Worm (Caenorhabditis elegans) whole organism, young adult: ENCODE measurements around the gene abu-12.

Experiments
- B0261.1 ChIP-seq: sonication (generic microtip); optimal IDR thresholded peaks from 2 replicates; lab custom pipeline; 2016; ENCODE audit warnings: mild to moderate bottlenecking, missing genetic modification characterization, moderate library complexity, missing compliant biosample characterization
- D2030.7 ChIP-seq: fragments of 200-800 bp; sonication (Bioruptor generic); IDR thresholded peaks from 2 replicates; pipeline ENCODE4 v1.3.6; 2022; ENCODE audit warnings: missing genetic modification reagents, missing genetic modification characterization, missing compliant biosample characterization
- F23B12.7 ChIP-seq: sonication (generic microtip); optimal IDR thresholded peaks from 2 replicates; lab custom pipeline; 2017; ENCODE audit warnings: missing genetic modification characterization, mild to moderate bottlenecking, missing compliant biosample characterization, antibody characterized with exemption, moderate library complexity; ENCODE audit not compliant: insufficient read depth
- F39B2.1 ChIP-seq: fragments of 200-800 bp; sonication (Bioruptor generic); IDR thresholded peaks from 2 replicates; pipeline ENCODE4 v1.3.6; 2022; ENCODE audit warnings: missing genetic modification reagents, missing genetic modification characterization, missing compliant biosample characterization
- K12H6.12 ChIP-seq: fragments of 200-800 bp; sonication (Bioruptor generic); optimal IDR thresholded peaks from 2 replicates; lab custom pipeline; 2018; ENCODE audit warnings: mild to moderate bottlenecking, missing genetic modification characterization, missing compliant biosample characterization
- T26A5.8 ChIP-seq: sonication (generic microtip); optimal IDR thresholded peaks from 2 replicates; lab custom pipeline; 2016; ENCODE audit warnings: missing genetic modification characterization, missing compliant biosample characterization
- Y53F4B.3 ChIP-seq: fragments of 200-800 bp; sonication (Bioruptor generic); IDR thresholded peaks from 2 replicates; pipeline ENCODE4 v1.3.6; 2022; ENCODE audit warnings: missing genetic modification reagents, missing genetic modification characterization, missing compliant biosample characterization
- Y53G8AR.9 ChIP-seq: fragments of 200-800 bp; sonication (Bioruptor generic); conservative IDR thresholded peaks from 2 replicates; pipeline ENCODE4 v1.3.6; 2022; ENCODE audit warnings: missing genetic modification reagents, missing genetic modification characterization, missing compliant biosample characterization
- Y67H2A.10 ChIP-seq: fragments of 200-800 bp; sonication (Bioruptor generic); conservative IDR thresholded peaks from 2 replicates; pipeline ENCODE4 v1.3.6; 2022; ENCODE audit warnings: missing genetic modification reagents, missing genetic modification characterization, missing compliant biosample characterization
- Y79H2A.3 ChIP-seq: fragments of 200-800 bp; sonication (Bioruptor generic); conservative IDR thresholded peaks from 2 replicates; pipeline ENCODE4 v1.3.6; 2022; ENCODE audit warnings: missing genetic modification reagents, missing genetic modification characterization, missing compliant biosample characterization
- ZK185.1 ChIP-seq: sonication (generic microtip); optimal IDR thresholded peaks from 2 replicates; lab custom pipeline; 2016; ENCODE audit warnings: mild to moderate bottlenecking, missing genetic modification characterization, missing compliant biosample characterization; ENCODE audit not compliant: poor library complexity, severe bottlenecking
- attf-5 ChIP-seq: fragments of 200-800 bp; sonication (Bioruptor generic); optimal IDR thresholded peaks from 2 replicates; lab custom pipeline; 2018; ENCODE audit warnings: mild to moderate bottlenecking, missing genetic modification characterization, missing compliant biosample characterization
- attf-6 ChIP-seq: fragments of 200-800 bp; sonication (Bioruptor generic); IDR thresholded peaks from 2 replicates; pipeline ENCODE4 v1.3.6; 2022; ENCODE audit warnings: missing genetic modification reagents, missing genetic modification characterization, missing compliant biosample characterization
- cebp-2 ChIP-seq: fragments of 200-800 bp; sonication (Bioruptor generic); IDR thresholded peaks from 2 replicates; pipeline ENCODE4 v1.3.6; 2022; ENCODE audit warnings: missing genetic modification characterization, missing compliant biosample characterization
- ceh-40 ChIP-seq: fragments of 200-800 bp; sonication (Bioruptor generic); IDR thresholded peaks from 2 replicates; pipeline ENCODE4 v1.3.6; 2022; ENCODE audit warnings: missing genetic modification characterization, missing compliant biosample characterization
- chd-7 ChIP-seq: sonication (generic microtip); optimal IDR thresholded peaks from 2 replicates; lab custom pipeline; 2016; ENCODE audit warnings: mild to moderate bottlenecking, missing genetic modification characterization, moderate library complexity, missing compliant biosample characterization
- dox-1 ChIP-seq: fragments of 200-800 bp; sonication (Bioruptor generic); IDR thresholded peaks from 2 replicates; pipeline ENCODE4 v1.3.6; 2022; ENCODE audit warnings: missing genetic modification reagents, missing genetic modification characterization, missing compliant biosample characterization
- dpff-1 ChIP-seq: sonication (generic microtip); optimal IDR thresholded peaks from 2 replicates; lab custom pipeline; 2017; ENCODE audit warnings: mild to moderate bottlenecking, missing genetic modification characterization, missing compliant biosample characterization
- ekl-4 ChIP-seq: fragments of 200-800 bp; sonication (Bioruptor generic); IDR thresholded peaks from 2 replicates; pipeline ENCODE4 v1.3.6; 2022; ENCODE audit warnings: missing genetic modification reagents, missing genetic modification characterization, missing compliant biosample characterization
- ets-4 ChIP-seq: fragments of 200-800 bp; sonication (Bioruptor generic); optimal IDR thresholded peaks from 2 replicates; lab custom pipeline; 2018; ENCODE audit warnings: mild to moderate bottlenecking, missing genetic modification characterization, missing compliant biosample characterization
- fkh-3 ChIP-seq: sonication (generic microtip); optimal IDR thresholded peaks from 2 replicates; lab custom pipeline; 2016; ENCODE audit warnings: mild to moderate bottlenecking, missing genetic modification characterization, missing compliant biosample characterization
- hlh-12 ChIP-seq: sonication (generic microtip); optimal IDR thresholded peaks from 2 replicates; lab custom pipeline; 2016; ENCODE audit warnings: missing genetic modification characterization, missing compliant biosample characterization
- hmg-1.2 ChIP-seq: fragments of 200-800 bp; sonication (Bioruptor generic); IDR thresholded peaks from 2 replicates; pipeline ENCODE4 v1.3.6; 2022; ENCODE audit warnings: missing genetic modification reagents, missing genetic modification characterization, missing compliant biosample characterization
- hrde-1 ChIP-seq: sonication (generic microtip); optimal IDR thresholded peaks from 2 replicates; lab custom pipeline; 2016; ENCODE audit warnings: missing genetic modification characterization, mild to moderate bottlenecking, missing compliant biosample characterization, moderate library complexity, missing genotype, missing genetic modification reagents, borderline replicate concordance
- lsl-1 ChIP-seq: fragments of 200-800 bp; sonication (Bioruptor generic); optimal IDR thresholded peaks from 2 replicates; lab custom pipeline; 2018; ENCODE audit warnings: mild to moderate bottlenecking, missing genetic modification characterization, moderate library complexity, missing compliant biosample characterization
- mcd-1 ChIP-seq: fragments of 200-800 bp; sonication (Bioruptor generic); IDR thresholded peaks from 2 replicates; pipeline ENCODE4 v1.3.6; 2022; ENCODE audit warnings: missing genetic modification reagents, missing genetic modification characterization, missing compliant biosample characterization
- nfya-1 ChIP-seq: sonication (generic microtip); optimal IDR thresholded peaks from 2 replicates; lab custom pipeline; 2017; ENCODE audit warnings: antibody characterized with exemption, missing compliant biosample characterization, missing genetic modification characterization, borderline replicate concordance; ENCODE audit not compliant: insufficient read depth
- nhr-27 ChIP-seq: fragments of 200-800 bp; sonication (Bioruptor generic); optimal IDR thresholded peaks from 2 replicates; lab custom pipeline; 2018; ENCODE audit warnings: mild to moderate bottlenecking, missing genetic modification characterization, moderate library complexity, missing compliant biosample characterization
- nhr-80 ChIP-seq: sonication (generic microtip); optimal IDR thresholded peaks from 2 replicates; lab custom pipeline; 2016; ENCODE audit warnings: missing genetic modification characterization, missing compliant biosample characterization
- rec-8 ChIP-seq, 2 experiments: sonication (generic microtip); optimal IDR thresholded peaks; 2 replicates each; lab custom pipeline; 2016; ENCODE audit warnings: mild to moderate bottlenecking in 2 of 2, missing genetic modification characterization in 2 of 2, missing genetic modification reagents in 2 of 2, missing genotype in 2 of 2, missing biosample characterization in 1 of 2, missing compliant biosample characterization in 1 of 2, moderate library complexity in 1 of 2
- repo-1 ChIP-seq: sonication (generic microtip); optimal IDR thresholded peaks from 2 replicates; lab custom pipeline; 2017; ENCODE audit warnings: mild to moderate bottlenecking, missing genetic modification characterization, missing compliant biosample characterization
- xnd-1 ChIP-seq: sonication (generic microtip); optimal IDR thresholded peaks from 2 replicates; lab custom pipeline; 2016; ENCODE audit warnings: missing genotype, missing genetic modification reagents, missing genetic modification characterization, missing compliant biosample characterization
- zfh-2 ChIP-seq: fragments of 200-800 bp; sonication (Bioruptor generic); conservative IDR thresholded peaks from 2 replicates; pipeline ENCODE4 v1.3.6; 2022; ENCODE audit warnings: missing genetic modification reagents, missing genetic modification characterization, missing compliant biosample characterization
- ztf-22 ChIP-seq: fragments of 200-800 bp; sonication (Bioruptor generic); optimal IDR thresholded peaks from 2 replicates; lab custom pipeline; 2018; ENCODE audit warnings: mild to moderate bottlenecking, missing genetic modification characterization, moderate library complexity, missing compliant biosample characterization

The abu-12 gene

ce11 chrX:457139-457802 is at the start of gene abu-12:
Gene abu-12, minus strand, starts transcription at chrX:457610.
- TF ChIP-seq zfh-2 (GFP tag; lab: Robert Waterston, UW) (peak; percentile 84), Y79H2A.3 (GFP tag; lab: Robert Waterston, UW) (no peak)

- TF ChIP-seq ceh-40 (no peak), hlh-12 (tag; lab: Kevin White, UChicago) (no peak), nhr-80 (tag; lab: Kevin White, UChicago) (no peak), dox-1 (GFP tag; lab: Robert Waterston, UW) (no peak), nfya-1 (tag; lab: Kevin White, UChicago) (no peak), ekl-4 (GFP tag; lab: Robert Waterston, UW) (no peak), nhr-27 (no peak), ztf-22 (GFP tag; lab: Kevin White, UChicago) (no peak), Y53G8AR.9 (no peak), hrde-1 (no peak), ets-4 (GFP tag; lab: Kevin White, UChicago) (no peak), dpff-1 (tag; lab: Kevin White, UChicago) (no peak)
These were observed 49.4 kb upstream of the abu-12 start, which contains the start of gene B0310.2 for ce11 chrX:506848-507247. Gene B0310.2, minus strand, starts transcription at chrX:506948.

ce11 chrX:505014-505413 is 47.6 kb upstream of the abu-12 start:
- TF ChIP-seq F39B2.1 (no peak), rec-8 (tag; optimal IDR thresholded peaks at IDR 0.05; lab: Kevin White, UChicago) (no peak), T26A5.8 (no peak), attf-6 (GFP tag; lab: Robert Waterston, UW) (no peak), hmg-1.2 (GFP tag; lab: Robert Waterston, UW) (no peak), mcd-1 (GFP tag; lab: Robert Waterston, UW) (no peak), F23B12.7 (no peak), xnd-1 (tag; lab: Kevin White, UChicago) (no peak), chd-7 (no peak), lsl-1 (no peak)
- TF ChIP-seq, all 124 proteins: peak for 0

ce11 chrX:504046-504843 is 46.8 kb upstream of the abu-12 start:
- no peak for TF ChIP-seq D2030.7 (GFP tag; lab: Robert Waterston, UW)

- TF ChIP-seq K12H6.12 (tag; lab: Kevin White, UChicago), result no peak
- no peak for TF ChIP-seq attf-6 (GFP tag; lab: Robert Waterston, UW)
- no peak for TF ChIP-seq F39B2.1
- TF ChIP-seq cebp-2 (GFP tag; lab: Robert Waterston, UW), result no peak
- TF ChIP-seq attf-5 (GFP tag; lab: Kevin White, UChicago), result no peak
- no peak for TF ChIP-seq F23B12.7
- no peak for TF ChIP-seq ZK185.1 (tag; lab: Kevin White, UChicago)
- TF ChIP-seq ceh-40, result no peak
- no peak for TF ChIP-seq hmg-1.2 (GFP tag; lab: Robert Waterston, UW)
- no peak for TF ChIP-seq T26A5.8
- TF ChIP-seq Y53F4B.3 (GFP tag; lab: Robert Waterston, UW), result no peak
- no peak for TF ChIP-seq hlh-12 (tag; lab: Kevin White, UChicago)
- no peak for TF ChIP-seq B0261.1 (tag; lab: Kevin White, UChicago)
- TF ChIP-seq Y67H2A.10 (GFP tag; lab: Robert Waterston, UW), result no peak
- TF ChIP-seq fkh-3, result no peak
- TF ChIP-seq repo-1 (tag; lab: Kevin White, UChicago), result no peak
These were observed 41.2 kb upstream of the abu-12 start for ce11 chrX:498640-499039.
